Fruit fly (Drosophila melanogaster) whole organism: ENCODE measurements around the gene Trx2.

Experiments
- CG8478 ChIP-seq: fragments of >200 bp; optimal IDR thresholded peaks from 2 replicates; lab custom pipeline; 2018; ENCODE audit warnings: inconsistent platforms
- pan ChIP-seq: fragments of >200 bp; optimal IDR thresholded peaks from 2 replicates; lab custom pipeline; 2017

DNA sequence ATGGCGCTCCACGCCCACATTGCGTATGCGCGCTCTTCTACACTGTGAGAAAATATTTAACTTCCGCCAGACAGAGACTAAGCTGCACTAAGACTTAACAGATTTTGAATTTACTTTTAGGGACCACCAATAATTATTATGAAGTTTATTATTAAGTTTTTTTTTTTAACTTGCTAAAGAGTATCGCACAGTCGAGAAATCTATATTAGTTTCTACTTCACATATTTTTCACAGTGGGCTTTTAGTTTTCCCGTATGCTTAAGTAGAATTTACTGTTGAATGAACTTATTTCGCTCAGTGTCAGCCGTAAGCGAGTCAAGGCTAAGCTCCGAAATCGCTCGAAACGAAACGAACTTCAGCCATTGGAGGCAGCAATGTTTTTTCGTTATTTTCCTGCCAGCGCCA is 47.6 kb downstream of the Trx2 start:
- TF ChIP-seq pan (no peak), CG8478 (lab: Kevin White, UChicago) (no peak)
